Fruit fly (Drosophila melanogaster) Kc167 (cell line): ENCODE results near the gene Sec71.

ENCODE experiments used
- Myc ChIP-seq: fragments of >200 bp; optimal IDR thresholded peaks from 2 replicates; lab custom pipeline; 2017; ENCODE audit warnings: missing external identifiers
- Sin3A ChIP-seq: fragments of >200 bp; optimal IDR thresholded peaks from 2 replicates; lab custom pipeline; 2018; ENCODE audit warnings: missing external identifiers
- h ChIP-seq: fragments of >200 bp; optimal IDR thresholded peaks from 3 replicates; lab custom pipeline; 2018; ENCODE audit warnings: missing external identifiers
- insv ChIP-seq: fragments of >200 bp; optimal IDR thresholded peaks from 3 replicates; lab custom pipeline; 2018; ENCODE audit warnings: missing external identifiers
- psq ChIP-seq: fragments of >200 bp; optimal IDR thresholded peaks from 2 replicates; lab custom pipeline; 2017; ENCODE audit warnings: missing external identifiers
- ttk ChIP-seq: sonication (Bioruptor generic); optimal IDR thresholded peaks from 2 replicates; lab custom pipeline; 2017; ENCODE audit warnings: missing external identifiers

Sec71 gene

DNA sequence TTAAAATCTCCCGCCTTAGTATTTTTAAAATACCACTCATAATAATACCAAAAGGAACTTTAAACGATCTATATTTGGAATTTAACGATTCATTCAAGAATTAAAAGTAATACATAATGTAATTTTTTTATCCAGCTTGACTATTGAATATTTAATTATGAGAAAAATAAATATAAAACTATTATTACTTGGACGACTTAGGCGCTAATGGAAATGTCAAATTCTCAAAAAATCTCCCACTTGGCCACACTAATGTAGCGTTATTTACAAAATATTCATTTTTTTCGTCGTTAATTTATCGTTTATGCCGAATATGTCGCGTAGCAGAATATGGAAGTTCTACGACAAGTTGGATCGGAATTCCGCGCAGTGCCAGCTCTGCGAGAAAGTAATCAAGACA, 2.6 kb upstream of the Sec71 start, which contains the start of gene CG16863:
Gene CG16863 (plus strand): TSS at position 245 of the 400 bp plus-strand sequence.
- no peak for TF ChIP-seq Sin3A (lab: Kevin White, UChicago)
- no peak for TF ChIP-seq psq (lab: Kevin White, UChicago)
- TF ChIP-seq h (lab: Kevin White, UChicago), result no peak
- TF ChIP-seq Myc (lab: Kevin White, UChicago), result no peak
- no peak for TF ChIP-seq insv (lab: Kevin White, UChicago)
- TF ChIP-seq ttk (lab: Kevin White, UChicago), result no peak

DNA sequence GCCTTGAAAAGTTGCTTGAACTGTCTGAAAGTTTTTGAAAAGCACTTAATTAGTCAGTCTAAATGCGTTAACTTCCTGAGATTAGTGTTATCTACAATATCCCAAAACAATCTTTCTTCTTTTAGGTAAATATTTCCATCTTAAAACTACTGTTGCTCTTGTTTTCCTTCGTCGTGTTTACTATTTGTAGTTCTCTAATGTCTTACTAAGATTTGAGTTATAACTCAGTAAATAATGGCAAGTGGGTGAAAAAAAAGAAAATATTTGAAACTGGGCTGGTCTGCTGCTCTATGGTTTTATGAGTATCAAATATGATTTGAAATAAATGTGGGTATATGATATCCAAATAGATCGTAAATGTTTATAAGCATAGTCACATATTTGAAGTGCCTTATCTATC, 7.8 kb downstream of the Sec71 start:
- TF ChIP-seq Sin3A (lab: Kevin White, UChicago) (no peak), ttk (lab: Kevin White, UChicago) (no peak), Myc (lab: Kevin White, UChicago) (no peak), psq (lab: Kevin White, UChicago) (no peak), h (lab: Kevin White, UChicago) (no peak), insv (lab: Kevin White, UChicago) (no peak)

DNA sequence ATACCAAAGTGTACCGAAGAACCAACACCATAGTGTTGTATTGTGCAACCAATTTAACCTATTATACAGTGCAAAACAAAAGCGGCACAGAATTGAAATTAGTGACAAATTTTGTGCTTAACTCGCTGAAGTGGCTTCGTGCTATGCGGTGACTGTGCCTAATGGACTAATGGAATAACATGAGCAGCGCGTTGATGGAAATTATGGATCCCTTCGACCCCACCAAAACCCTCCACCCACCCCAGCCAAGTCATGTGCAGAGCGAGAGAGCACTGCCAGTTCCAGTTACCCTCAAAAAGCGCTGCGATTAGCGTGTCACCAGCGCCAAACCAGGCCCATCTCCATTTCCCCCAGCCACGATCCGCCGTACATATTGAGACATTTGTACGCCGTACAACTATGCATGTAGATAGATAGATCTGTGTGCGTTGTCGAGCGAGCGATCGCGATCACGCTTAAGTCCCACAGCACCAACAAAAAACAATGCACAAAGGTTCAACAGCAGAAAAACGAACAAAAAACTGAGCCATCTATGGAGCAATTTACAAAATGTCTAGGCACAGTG, 8.8 kb downstream of the Sec71 start:
- no peak for TF ChIP-seq psq (lab: Kevin White, UChicago)
- TF ChIP-seq Sin3A (lab: Kevin White, UChicago), result no peak
- no peak for TF ChIP-seq ttk (lab: Kevin White, UChicago)
- TF ChIP-seq insv (lab: Kevin White, UChicago), result no peak
- no peak for TF ChIP-seq Myc (lab: Kevin White, UChicago)
- no peak for TF ChIP-seq h (lab: Kevin White, UChicago)

DNA sequence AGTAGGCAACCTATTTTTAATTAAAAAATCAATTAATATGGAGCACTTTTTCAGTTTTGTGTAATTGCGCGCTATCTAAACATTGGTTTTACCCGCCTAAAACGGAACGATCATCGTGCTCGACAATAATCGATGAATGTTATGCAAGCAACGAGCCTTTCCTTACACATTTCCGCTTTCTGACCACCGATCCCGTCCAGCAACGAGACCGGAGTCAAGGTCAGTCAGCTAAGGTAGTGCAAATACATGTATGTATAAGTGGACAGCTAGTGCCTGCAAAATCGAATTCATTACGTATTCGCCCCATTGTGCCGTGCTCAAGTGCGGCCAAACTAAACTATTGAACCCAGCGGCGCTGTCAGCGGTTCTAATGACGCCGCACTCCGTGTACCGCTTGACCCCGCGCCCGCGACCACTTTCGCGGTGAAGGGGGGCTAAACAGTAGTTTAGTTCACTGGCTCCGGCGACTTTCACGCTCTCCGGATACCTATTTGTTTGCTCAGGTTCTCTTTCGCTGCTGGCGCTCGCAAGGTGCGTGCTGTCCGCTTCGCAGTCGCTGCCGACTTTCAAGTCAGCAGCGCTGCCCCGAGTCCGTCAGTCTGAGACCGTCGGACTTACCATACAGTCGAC, 9.8 kb downstream of the Sec71 start, which contains the start of gene CAH1:
Gene CAH1 (plus strand): TSS at position 595 of the 630 bp plus-strand sequence.
- TF ChIP-seq psq (lab: Kevin White, UChicago) (no peak), insv (lab: Kevin White, UChicago) (no peak), Sin3A (lab: Kevin White, UChicago) (no peak), Myc (lab: Kevin White, UChicago) (no peak), h (lab: Kevin White, UChicago) (no peak), ttk (lab: Kevin White, UChicago) (no peak)

DNA sequence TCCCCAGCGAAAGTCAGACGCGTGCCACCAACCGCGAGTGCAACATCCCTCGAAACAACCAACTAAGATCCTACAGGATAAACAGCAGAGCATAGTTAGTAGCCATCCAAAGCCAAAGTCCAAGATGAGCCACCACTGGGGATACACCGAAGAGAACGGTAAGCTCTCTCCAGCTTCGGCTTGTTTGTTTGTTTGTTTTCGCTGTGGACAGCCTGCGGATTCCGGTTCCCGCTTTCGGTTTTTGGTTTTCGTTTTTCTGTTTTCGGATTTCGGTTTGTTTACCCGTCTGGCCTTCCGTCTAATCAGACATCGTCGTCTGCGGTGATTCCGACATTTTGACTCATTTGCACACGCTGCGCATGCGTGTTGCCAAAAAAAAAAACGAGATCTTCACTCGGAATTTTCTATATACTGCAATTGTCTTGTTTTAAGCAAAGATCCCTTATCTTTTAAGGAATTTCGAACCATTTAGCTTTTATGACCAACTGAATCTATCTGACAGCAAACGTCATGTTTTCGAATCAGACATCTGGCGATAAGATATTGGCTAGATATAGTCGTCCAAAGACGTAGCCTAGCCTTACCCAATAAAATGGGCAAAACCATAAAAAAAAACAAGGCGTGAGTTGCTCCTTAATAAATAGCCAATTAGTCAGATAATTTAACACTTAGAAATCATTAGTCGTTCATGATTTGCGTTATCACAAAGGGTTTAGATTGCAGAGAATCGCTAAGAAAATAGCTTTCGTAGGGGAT, 10.7 kb downstream of the Sec71 start:
- TF ChIP-seq psq (lab: Kevin White, UChicago) (no peak), h (lab: Kevin White, UChicago) (no peak), insv (lab: Kevin White, UChicago) (no peak), Sin3A (lab: Kevin White, UChicago) (no peak), ttk (lab: Kevin White, UChicago) (no peak), Myc (lab: Kevin White, UChicago) (no peak)

DNA sequence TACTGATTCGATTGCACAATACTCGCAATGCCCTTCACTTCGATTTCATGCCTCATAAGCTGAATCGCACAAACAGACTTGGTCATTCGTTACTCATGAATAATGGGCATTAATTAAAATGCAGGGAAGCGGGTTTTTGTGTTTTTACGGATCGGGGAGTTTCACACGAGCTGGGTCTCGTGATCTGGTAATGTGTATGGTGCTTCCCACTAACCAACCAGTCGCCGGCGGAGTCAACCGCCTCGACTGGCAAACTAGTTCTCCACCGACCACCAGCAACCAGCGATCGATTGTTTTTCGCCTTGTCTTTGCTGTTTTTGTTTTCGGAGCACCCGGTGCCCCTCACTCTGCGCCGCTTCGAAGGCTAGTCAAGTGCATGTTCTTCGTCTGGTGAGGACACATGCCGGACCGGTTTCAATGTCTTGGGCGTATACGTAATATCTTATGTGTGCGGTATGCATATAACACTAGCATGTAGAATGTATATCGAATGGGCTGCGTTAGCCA, 11.3 kb downstream of the Sec71 start:
- TF ChIP-seq insv (lab: Kevin White, UChicago), result no peak
- TF ChIP-seq h (lab: Kevin White, UChicago), result no peak
- no peak for TF ChIP-seq Myc (lab: Kevin White, UChicago)
- no peak for TF ChIP-seq Sin3A (lab: Kevin White, UChicago)
- TF ChIP-seq psq (lab: Kevin White, UChicago), result no peak
- TF ChIP-seq ttk (lab: Kevin White, UChicago), result no peak

DNA sequence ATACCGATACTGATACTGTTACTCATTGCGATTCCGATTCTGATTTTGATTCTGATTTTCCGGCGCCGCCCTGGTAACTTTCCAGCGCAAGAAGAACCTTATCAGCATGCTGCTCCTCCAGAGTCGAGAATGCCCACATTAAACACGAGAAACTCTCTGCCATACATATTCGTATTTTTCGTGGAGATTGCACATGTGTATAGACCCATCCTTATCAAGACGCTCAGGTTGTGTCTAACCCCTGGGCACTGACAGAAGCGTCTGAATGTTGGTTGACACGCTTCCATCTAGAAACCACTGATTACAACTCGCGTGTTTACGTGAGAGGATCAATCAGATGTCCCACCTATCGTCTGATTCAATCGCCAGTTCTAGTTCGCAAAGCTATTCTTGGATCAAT, 11.8 kb downstream of the Sec71 start:
- no peak for TF ChIP-seq h (lab: Kevin White, UChicago)
- no peak for TF ChIP-seq psq (lab: Kevin White, UChicago)
- TF ChIP-seq Myc (lab: Kevin White, UChicago), result no peak
- TF ChIP-seq ttk (lab: Kevin White, UChicago), result no peak
- TF ChIP-seq insv (lab: Kevin White, UChicago), result no peak
- no peak for TF ChIP-seq Sin3A (lab: Kevin White, UChicago)

DNA sequence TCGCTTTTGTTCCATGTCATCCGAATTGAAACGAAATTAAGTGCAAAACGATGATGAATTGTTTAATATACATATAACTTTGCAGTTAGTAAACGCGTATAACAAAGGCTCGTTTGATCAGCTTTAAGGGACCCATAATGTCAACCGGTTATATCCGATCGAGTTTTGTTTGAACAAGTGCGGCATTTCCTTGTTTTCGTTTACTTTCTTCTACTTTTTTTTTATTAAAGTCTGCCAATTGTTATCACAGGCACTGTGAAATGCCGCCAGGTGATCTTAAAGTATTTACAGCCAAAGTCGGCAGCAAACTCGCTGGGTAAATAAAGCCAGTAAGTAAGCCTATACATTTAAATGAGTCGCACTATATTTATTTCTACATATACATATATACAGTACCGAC, 13.8 kb downstream of the Sec71 start:
- no peak for TF ChIP-seq h (lab: Kevin White, UChicago)
- no peak for TF ChIP-seq psq (lab: Kevin White, UChicago)
- TF ChIP-seq ttk (lab: Kevin White, UChicago), result no peak
- no peak for TF ChIP-seq Sin3A (lab: Kevin White, UChicago)
- TF ChIP-seq insv (lab: Kevin White, UChicago), result no peak
- no peak for TF ChIP-seq Myc (lab: Kevin White, UChicago)

DNA sequence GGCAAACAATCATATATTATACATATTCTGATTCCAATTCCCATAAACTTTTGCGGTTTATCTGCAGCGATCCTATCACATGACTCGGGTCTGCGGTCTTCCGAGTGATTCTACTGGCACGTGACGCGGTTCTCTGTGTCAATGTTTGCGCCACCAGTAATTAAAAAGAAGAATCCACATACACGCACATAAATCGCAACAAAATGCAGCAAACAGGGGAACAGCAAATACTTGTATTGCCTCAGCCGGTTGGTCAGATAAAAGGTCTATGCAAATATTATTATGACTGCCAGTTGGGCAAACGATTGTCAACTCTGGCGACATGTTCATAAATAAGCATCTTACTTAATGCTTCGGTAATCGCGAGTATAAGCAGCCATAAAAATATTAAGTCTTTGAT, 14.6 kb downstream of the Sec71 start:
- no peak for TF ChIP-seq psq (lab: Kevin White, UChicago)
- no peak for TF ChIP-seq h (lab: Kevin White, UChicago)
- TF ChIP-seq ttk (lab: Kevin White, UChicago), result no peak
- TF ChIP-seq Sin3A (lab: Kevin White, UChicago), result no peak
- no peak for TF ChIP-seq Myc (lab: Kevin White, UChicago)
- no peak for TF ChIP-seq insv (lab: Kevin White, UChicago)

DNA sequence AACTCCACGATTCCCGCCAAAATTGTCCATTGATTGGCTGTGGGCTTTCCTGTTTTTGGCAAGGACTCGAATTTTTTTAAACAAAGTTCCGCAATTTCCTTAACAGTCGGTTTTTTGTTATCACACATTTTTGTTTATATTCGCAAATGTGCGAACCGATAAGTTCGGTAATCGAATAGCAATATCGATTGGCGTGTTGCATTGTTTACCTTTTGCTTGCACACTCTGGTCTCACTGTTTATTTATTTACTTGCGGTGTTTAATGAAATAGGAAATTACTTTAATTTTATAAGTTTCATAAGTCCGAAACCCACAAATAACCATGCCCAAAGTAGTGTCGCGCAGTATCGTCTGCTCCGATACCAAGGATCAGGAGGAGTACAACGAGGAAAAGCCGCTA, 18.0 kb downstream of the Sec71 start, which contains the start of the genes Adat1 and CG16865:
Gene Adat1 (minus strand): TSS at position 152 of the 400 bp plus-strand sequence.
Gene CG16865 (plus strand): TSS at position 200 of the 400 bp plus-strand sequence.
- no peak for TF ChIP-seq Myc (lab: Kevin White, UChicago)
- no peak for TF ChIP-seq psq (lab: Kevin White, UChicago)
- TF ChIP-seq insv (lab: Kevin White, UChicago), result no peak
